Fruit fly (Drosophila melanogaster) whole organism, pupa: Measurements from ENCODE around the gene Der-2.

Experiments
- CG8301 ChIP-seq: fragments of 200-800 bp; sonication (Bioruptor generic); optimal IDR thresholded peaks from 2 replicates; lab custom pipeline; 2018; ENCODE audit warnings: missing biosample characterization, mild to moderate bottlenecking, missing genetic modification characterization
- rn ChIP-seq: fragments of 200-800 bp; sonication (Bioruptor generic); IDR thresholded peaks from 2 replicates; pipeline ENCODE4 v1.3.6; 2022; ENCODE audit warnings: missing biosample characterization, missing genetic modification characterization

DNA sequence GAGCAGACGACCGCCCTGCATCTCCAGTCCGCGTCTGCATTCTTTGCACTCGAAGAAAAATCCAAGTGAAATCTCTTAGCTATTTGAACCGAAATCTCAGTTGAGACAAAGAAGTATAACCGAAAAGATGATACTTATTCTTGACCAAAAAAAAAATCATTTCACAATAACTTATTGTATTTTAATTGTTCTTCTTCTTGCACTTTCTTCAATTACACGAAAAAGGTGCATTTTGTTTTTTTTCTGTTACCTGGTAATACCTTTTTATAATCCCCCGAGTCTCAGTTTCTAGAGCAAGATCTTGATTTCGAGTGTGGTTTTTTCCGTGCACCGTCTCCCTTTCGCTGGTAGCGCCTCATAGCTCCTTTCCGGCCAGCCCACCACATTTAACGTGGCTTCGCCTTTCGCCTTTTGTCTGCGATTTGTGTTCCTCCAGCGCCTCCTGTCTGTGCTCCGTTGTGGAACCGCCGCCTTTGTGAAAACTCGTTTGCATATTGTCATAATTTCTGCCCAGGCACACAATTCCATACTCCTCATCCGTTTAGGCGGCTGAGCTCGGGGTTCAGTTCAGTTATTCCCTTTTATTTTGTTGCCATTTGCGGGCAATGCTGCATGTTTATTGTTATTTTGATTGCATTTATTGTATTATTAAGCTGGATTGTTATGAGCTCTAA lies 42.8 kb upstream of the Der-2 start:
- no peak for TF ChIP-seq rn (GFP tag; lab: Robert Waterston, UW)
- TF ChIP-seq CG8301 (tag; lab: Kevin White, UChicago): peak; percentile 87
